Fruit fly (Drosophila melanogaster) whole organism, wandering third instar larva: Measurements from ENCODE around the gene CG43694.

Source experiments
- CG32264 ChIP-seq: fragments of 200-800 bp; sonication (Bioruptor generic); optimal IDR thresholded peaks from 2 replicates; lab custom pipeline; 2016; ENCODE audit warnings: missing biosample characterization, missing genetic modification characterization
- CrebA ChIP-seq: fragments of 200-800 bp; sonication (Bioruptor generic); optimal IDR thresholded peaks from 2 replicates; lab custom pipeline; 2016; ENCODE audit warnings: missing biosample characterization, mild to moderate bottlenecking, missing genetic modification characterization, borderline replicate concordance
- Dfd ChIP-seq: fragments of >200 bp; optimal IDR thresholded peaks from 2 replicates; lab custom pipeline; 2017; ENCODE audit warnings: missing biosample characterization, missing genetic modification characterization
- Dif ChIP-seq: fragments of 200-275, 200-300 bp; sonication (Bioruptor generic); optimal IDR thresholded peaks from 2 replicates; lab custom pipeline; 2018; ENCODE audit warnings: missing biosample characterization, missing genetic modification characterization; ENCODE audit not compliant: partially characterized antibody
- GATAd ChIP-seq: sonication (Bioruptor generic); optimal IDR thresholded peaks from 2 replicates; lab custom pipeline; 2016; ENCODE audit warnings: missing biosample characterization, missing genetic modification characterization
- HLH106 ChIP-seq: fragments of 200-800 bp; optimal IDR thresholded peaks from 3 replicates; lab custom pipeline; 2019; ENCODE audit warnings: missing biosample characterization, mild to moderate bottlenecking, missing genetic modification characterization, moderate library complexity
- Hr78 ChIP-seq: fragments of >200 bp; optimal IDR thresholded peaks from 2 replicates; lab custom pipeline; 2017; ENCODE audit warnings: missing biosample characterization, missing genetic modification characterization
- Hr83 ChIP-seq: fragments of 200-300 bp; sonication (Bioruptor generic); optimal IDR thresholded peaks from 2 replicates; lab custom pipeline; 2016; ENCODE audit warnings: missing biosample characterization, mild to moderate bottlenecking, missing genetic modification characterization, moderate library complexity; ENCODE audit not compliant: poor library complexity, severe bottlenecking
- Mio ChIP-seq: sonication (Bioruptor generic); optimal IDR thresholded peaks from 2 replicates; lab custom pipeline; 2016; ENCODE audit warnings: missing biosample characterization, missing genetic modification characterization
- OdsH ChIP-seq: fragments of 200-800 bp; sonication (Bioruptor generic); optimal IDR thresholded peaks from 2 replicates; lab custom pipeline; 2016; ENCODE audit warnings: missing biosample characterization, mild to moderate bottlenecking, missing genetic modification characterization
- Rel ChIP-seq, 2 experiments: fragments of 200-800 bp; sonication (Bioruptor generic) in 1 of 2; optimal IDR thresholded peaks; 2 replicates in 1 of 2; 3 replicates in 1 of 2; lab custom pipeline; 2016 to 2019; ENCODE audit warnings: mild to moderate bottlenecking in 2 of 2, missing biosample characterization in 2 of 2, missing genetic modification characterization in 2 of 2, moderate library complexity in 1 of 2
- Vsx2 ChIP-seq: fragments of 200-300, 225-300 bp; sonication (Bioruptor generic); optimal IDR thresholded peaks from 2 replicates; lab custom pipeline; 2018; ENCODE audit warnings: missing biosample characterization, missing genetic modification characterization; ENCODE audit not compliant: partially characterized antibody
- br ChIP-seq: fragments of 200-800 bp; sonication (Bioruptor generic); optimal IDR thresholded peaks from 2 replicates; lab custom pipeline; 2016; ENCODE audit warnings: missing biosample characterization, missing genetic modification characterization
- brk ChIP-seq: fragments of 200-800 bp; sonication (Bioruptor generic); optimal IDR thresholded peaks from 2 replicates; lab custom pipeline; 2016; ENCODE audit warnings: missing biosample characterization, mild to moderate bottlenecking, missing genetic modification characterization
- dmrt93B ChIP-seq: fragments of 200-800 bp; sonication (Bioruptor generic); optimal IDR thresholded peaks from 2 replicates; lab custom pipeline; 2018; ENCODE audit warnings: missing biosample characterization, mild to moderate bottlenecking, missing genetic modification characterization
- foxo ChIP-seq, 2 experiments: fragments of 200-800 bp; sonication (Bioruptor generic); optimal IDR thresholded peaks; 2 replicates in 1 of 2; 3 replicates in 1 of 2; lab custom pipeline; 2016 to 2017; ENCODE audit warnings: missing biosample characterization in 2 of 2, missing genetic modification characterization in 2 of 2
- fru ChIP-seq: fragments of 200-800 bp; sonication (Bioruptor generic); optimal IDR thresholded peaks from 3 replicates; lab custom pipeline; 2016; ENCODE audit warnings: missing biosample characterization, mild to moderate bottlenecking, missing genetic modification characterization
- h ChIP-seq: fragments of 200-800 bp; sonication (Bioruptor generic); optimal IDR thresholded peaks from 3 replicates; lab custom pipeline; 2016; ENCODE audit warnings: missing biosample characterization, mild to moderate bottlenecking, missing genetic modification characterization
- jim ChIP-seq: fragments of 175-275, 200-325 bp; sonication (Bioruptor generic); optimal IDR thresholded peaks from 2 replicates; lab custom pipeline; 2016; ENCODE audit warnings: missing biosample characterization, mild to moderate bottlenecking, missing genetic modification characterization
- pan ChIP-seq: fragments of >200 bp; optimal IDR thresholded peaks from 2 replicates; lab custom pipeline; 2017
- sage ChIP-seq: fragments of 200-800 bp; sonication (Bioruptor generic); optimal IDR thresholded peaks from 2 replicates; lab custom pipeline; 2016; ENCODE audit warnings: missing biosample characterization, mild to moderate bottlenecking, missing genetic modification characterization
- tai ChIP-seq: sonication (Bioruptor generic); optimal IDR thresholded peaks from 2 replicates; lab custom pipeline; 2016; ENCODE audit warnings: missing biosample characterization, missing genetic modification characterization
- usp ChIP-seq: fragments of >200 bp; optimal IDR thresholded peaks from 2 replicates; lab custom pipeline; 2017; ENCODE audit warnings: missing biosample characterization, missing genetic modification characterization

Gene CG43694

dm6 chr3R:23386907-23387306, 38.9 kb downstream of the CG43694 start:
- no peak for TF ChIP-seq Hr83
- no peak for TF ChIP-seq Dif (GFP tag; lab: Kevin White, UChicago)
- no peak for TF ChIP-seq Vsx2

dm6 chr3R:23386021-23386457, 39.8 kb downstream of the CG43694 start:
- no peak for TF ChIP-seq br (GFP tag; lab: Kevin White, UChicago)
- peak; percentile 96 for TF ChIP-seq fru
- TF ChIP-seq Vsx2, result peak; percentile 50

dm6 chr3R:23384591-23385260, 41.1 kb downstream of the CG43694 start, which contains the start of gene CG4393:
Gene CG4393 (minus strand): TSS chr3R:23384777.
- TF ChIP-seq HLH106 (no peak), OdsH (GFP tag; lab: Kevin White, UChicago) (no peak), Hr78 (GFP tag; lab: Kevin White, UChicago) (no peak), brk (GFP tag; lab: Kevin White, UChicago) (no peak), br (GFP tag; lab: Kevin White, UChicago) (no peak), tai (GFP tag; lab: Kevin White, UChicago) (no peak), jim (GFP tag; lab: Kevin White, UChicago) (no peak), Mio (no peak), CG32264 (no peak), dmrt93B (GFP tag; lab: Kevin White, UChicago) (no peak)

- no peak for TF ChIP-seq tai (GFP tag; lab: Kevin White, UChicago)
- no peak for TF ChIP-seq CG32264
- no peak for TF ChIP-seq pan
- TF ChIP-seq Hr78 (GFP tag; lab: Kevin White, UChicago), result no peak
- no peak for TF ChIP-seq fru
- TF ChIP-seq Dfd, result no peak
- TF ChIP-seq usp (GFP tag; lab: Kevin White, UChicago), result no peak
- TF ChIP-seq GATAd (GFP tag; lab: Kevin White, UChicago), result no peak
- no peak for TF ChIP-seq brk (GFP tag; lab: Kevin White, UChicago)
- no peak for TF ChIP-seq h (GFP tag; lab: Kevin White, UChicago)
- TF ChIP-seq Mio, result no peak
- TF ChIP-seq Vsx2, result no peak
These were observed 42.1 kb downstream of the CG43694 start for dm6 chr3R:23383723-23384122.

- TF ChIP-seq Hr83 (no peak), sage (GFP tag; lab: Kevin White, UChicago) (no peak), Rel (GFP tag; optimal IDR thresholded peaks at IDR 0.05; lab: Kevin White, UChicago) (no peak), Rel (tag; optimal IDR thresholded peaks at IDR 0.05; lab: Kevin White, UChicago) (no peak), CrebA (no peak), CG32264 (no peak), OdsH (GFP tag; lab: Kevin White, UChicago) (no peak), foxo (GFP tag; optimal IDR thresholded peaks at IDR 0.05; lab: Kevin White, UChicago) (no peak)
These were observed 48.5 kb downstream of the CG43694 start for dm6 chr3R:23377288-23377687.
